Fruit fly (Drosophila melanogaster) whole organism: ENCODE data around the gene Gr9a.

ENCODE experiments used
- CG8478 ChIP-seq: fragments of >200 bp; optimal IDR thresholded peaks from 2 replicates; lab custom pipeline; 2018; ENCODE audit warnings: inconsistent platforms
- Dll ChIP-seq: fragments of >200 bp; optimal IDR thresholded peaks from 2 replicates; lab custom pipeline; 2017
- EcR ChIP-seq, 2 experiments: fragments of >200 bp; optimal IDR thresholded peaks; 2 replicates each; lab custom pipeline; 2017; ENCODE audit warnings: missing biosample characterization in 2 of 2, missing genetic modification characterization in 2 of 2, missing genetic modification reagents in 2 of 2
- pan ChIP-seq: fragments of >200 bp; optimal IDR thresholded peaks from 2 replicates; lab custom pipeline; 2017
- psq ChIP-seq: fragments of >200 bp; optimal IDR thresholded peaks from 2 replicates; lab custom pipeline; 2017

dm6 chrX:10110898-10111297 lies 49.5 kb downstream of the Gr9a start:
- no peak for TF ChIP-seq CG8478 (lab: Kevin White, UChicago)
- no peak for TF ChIP-seq pan (lab: Kevin White, UChicago)
- no peak for TF ChIP-seq Dll (lab: Kevin White, UChicago)
- TF ChIP-seq psq (lab: Kevin White, UChicago) = no peak
- no peak for TF ChIP-seq EcR (GFP tag; optimal IDR thresholded peaks at IDR 0.05; lab: Kevin White, UChicago)
